Fruit fly (Drosophila melanogaster) whole organism, prepupa: Measurements from ENCODE around the gene Tsp97E.

ENCODE experiments used
- CG32006 ChIP-seq: fragments of 200-800 bp; sonication (Bioruptor generic); optimal IDR thresholded peaks from 3 replicates; lab custom pipeline; 2017; ENCODE audit warnings: missing biosample characterization, mild to moderate bottlenecking, missing genetic modification characterization
- CG6163 ChIP-seq: fragments of 200-800 bp; sonication (Bioruptor generic); IDR thresholded peaks from 3 replicates; pipeline ENCODE4 v1.3.6; 2022; ENCODE audit warnings: missing biosample characterization, missing genetic modification characterization
- CG6792 ChIP-seq: fragments of 200-800 bp; sonication (Bioruptor generic); optimal IDR thresholded peaks from 3 replicates; lab custom pipeline; 2016; ENCODE audit warnings: missing biosample characterization, missing genetic modification characterization
- CG6808 ChIP-seq: fragments of 200-800 bp; sonication (Bioruptor generic); optimal IDR thresholded peaks from 3 replicates; lab custom pipeline; 2017; ENCODE audit warnings: missing biosample characterization, missing genetic modification characterization, mild to moderate bottlenecking, moderate library complexity, missing genetic modification reagents
- CG6854 ChIP-seq: fragments of 200-800 bp; sonication (Bioruptor generic); optimal IDR thresholded peaks from 2 replicates; lab custom pipeline; 2017; ENCODE audit warnings: missing biosample characterization, mild to moderate bottlenecking, missing genetic modification characterization
- Eip78C ChIP-seq: fragments of 200-800 bp; sonication (Bioruptor generic); peaks from one replicate; lab custom pipeline; 2016; ENCODE audit warnings: missing biosample characterization, missing genetic modification characterization
- Ets96B ChIP-seq: fragments of 200-800 bp; optimal IDR thresholded peaks from 2 replicates; lab custom pipeline; 2019; ENCODE audit warnings: missing biosample characterization, mild to moderate bottlenecking, missing genetic modification characterization, moderate library complexity
- Lpt ChIP-seq: fragments of 200-800 bp; sonication (Bioruptor generic); optimal IDR thresholded peaks from 3 replicates; lab custom pipeline; 2016; ENCODE audit warnings: missing biosample characterization, missing genetic modification characterization
- acj6 ChIP-seq: fragments of 200-800 bp; sonication (Bioruptor generic); optimal IDR thresholded peaks from 3 replicates; lab custom pipeline; 2016; ENCODE audit warnings: missing biosample characterization, missing genetic modification characterization
- esn ChIP-seq: fragments of 200-800 bp; sonication (Bioruptor generic); optimal IDR thresholded peaks from 2 replicates; lab custom pipeline; 2016; ENCODE audit warnings: missing biosample characterization, mild to moderate bottlenecking, missing genetic modification characterization, moderate library complexity
- fkh ChIP-seq: fragments of 200-800 bp; sonication (Bioruptor generic); optimal IDR thresholded peaks from 3 replicates; lab custom pipeline; 2017; ENCODE audit warnings: missing biosample characterization, mild to moderate bottlenecking, missing genetic modification characterization, moderate library complexity
- topi ChIP-seq: fragments of 200-800 bp; sonication (Bioruptor generic); optimal IDR thresholded peaks from 3 replicates; lab custom pipeline; 2016; ENCODE audit warnings: missing biosample characterization, missing genetic modification characterization

- peak; percentile 38 for TF ChIP-seq fkh (GFP tag; lab: Kevin White, UChicago)
- peak; percentile 83 for TF ChIP-seq Eip78C (GFP tag; lab: Kevin White, UChicago)
- TF ChIP-seq Ets96B, result no peak
- no peak for TF ChIP-seq CG6854
- no peak for TF ChIP-seq CG6808 (GFP tag; lab: Kevin White, UChicago)
- TF ChIP-seq CG6792 (GFP tag; lab: Kevin White, UChicago), result no peak
- no peak for TF ChIP-seq topi (GFP tag; lab: Kevin White, UChicago)
- no peak for TF ChIP-seq Lpt (GFP tag; lab: Kevin White, UChicago)
- TF ChIP-seq esn, result peak; percentile 37
- no peak for TF ChIP-seq CG32006 (GFP tag; lab: Kevin White, UChicago)
- no peak for TF ChIP-seq acj6 (GFP tag; lab: Kevin White, UChicago)
- peak; percentile 65; the same call in 2 of the 3 replicates for TF ChIP-seq CG6163 (GFP tag; lab: Robert Waterston, UW)
Observed at dm6 chr3R:26968823-26969638, 4.4 kb upstream of the Tsp97E start.
